Worm (Caenorhabditis elegans) whole organism, late embryonic: ENCODE data around the gene Y57G11B.3.

ENCODE experiments used
- C38D4.7 ChIP-seq: fragments of 200-800 bp; sonication (Bioruptor generic); optimal IDR thresholded peaks from 2 replicates; lab custom pipeline; 2018; ENCODE audit warnings: mild to moderate bottlenecking, missing genetic modification characterization, moderate library complexity, missing compliant biosample characterization
- F13H6.1 ChIP-seq: sonication (generic microtip); optimal IDR thresholded peaks from 2 replicates; lab custom pipeline; 2016; ENCODE audit warnings: missing genetic modification characterization, missing compliant biosample characterization
- K09A11.1 ChIP-seq: sonication (generic microtip); optimal IDR thresholded peaks from 2 replicates; lab custom pipeline; 2017; ENCODE audit warnings: antibody characterized with exemption, mild to moderate bottlenecking, missing genetic modification characterization, missing compliant biosample characterization; ENCODE audit not compliant: insufficient read depth
- ahr-1 ChIP-seq: sonication (generic microtip); optimal IDR thresholded peaks from 2 replicates; lab custom pipeline; 2016; ENCODE audit warnings: missing genetic modification characterization, missing compliant biosample characterization
- ama-1 ChIP-seq: fragments of 150-350 bp; optimal IDR thresholded peaks from 2 replicates; lab custom pipeline; 2014
- ceh-18 ChIP-seq: sonication (generic microtip); optimal IDR thresholded peaks from 2 replicates; lab custom pipeline; 2016; ENCODE audit warnings: missing genetic modification characterization, missing compliant biosample characterization
- ceh-19 ChIP-seq: fragments of 200-800 bp; sonication (Bioruptor generic); optimal IDR thresholded peaks from 2 replicates; lab custom pipeline; 2018; ENCODE audit warnings: mild to moderate bottlenecking, missing genetic modification characterization, missing compliant biosample characterization
- ceh-2 ChIP-seq: sonication (generic microtip); optimal IDR thresholded peaks from 2 replicates; lab custom pipeline; 2016; ENCODE audit warnings: missing genotype, missing genetic modification characterization, missing compliant biosample characterization
- ceh-22 ChIP-seq: sonication (generic microtip); optimal IDR thresholded peaks from 2 replicates; lab custom pipeline; 2017; ENCODE audit warnings: missing biosample characterization, missing genetic modification characterization
- ceh-24 ChIP-seq: sonication (generic microtip); optimal IDR thresholded peaks from 2 replicates; lab custom pipeline; 2016; ENCODE audit warnings: mild to moderate bottlenecking, missing genetic modification characterization, missing compliant biosample characterization
- ceh-31 ChIP-seq: sonication (generic microtip); optimal IDR thresholded peaks from 2 replicates; lab custom pipeline; 2016; ENCODE audit warnings: missing genetic modification characterization, missing compliant biosample characterization
- ceh-34 ChIP-seq: sonication (generic microtip); optimal IDR thresholded peaks from 2 replicates; lab custom pipeline; 2016; ENCODE audit warnings: mild to moderate bottlenecking, missing genetic modification characterization, missing compliant biosample characterization
- ceh-45 ChIP-seq: fragments of 200-800 bp; sonication (Bioruptor generic); IDR thresholded peaks from 2 replicates; pipeline ENCODE4 v1.3.6; 2022; ENCODE audit warnings: missing genetic modification reagents, missing genetic modification characterization, missing compliant biosample characterization
- ceh-9 ChIP-seq: sonication (generic microtip); optimal IDR thresholded peaks from 2 replicates; lab custom pipeline; 2016; ENCODE audit warnings: mild to moderate bottlenecking, missing genetic modification characterization, inconsistent platforms, missing compliant biosample characterization
- che-1 ChIP-seq: sonication (generic microtip); optimal IDR thresholded peaks from 2 replicates; lab custom pipeline; 2016; ENCODE audit warnings: mild to moderate bottlenecking, missing genetic modification characterization, missing compliant biosample characterization
- dmd-4 ChIP-seq: sonication (generic microtip); optimal IDR thresholded peaks from 2 replicates; lab custom pipeline; 2016; ENCODE audit warnings: borderline replicate concordance, missing genetic modification characterization, missing compliant biosample characterization
- dve-1 ChIP-seq: sonication (generic microtip); optimal IDR thresholded peaks from 2 replicates; lab custom pipeline; 2017; ENCODE audit warnings: antibody characterized with exemption, mild to moderate bottlenecking, missing genetic modification characterization, missing compliant biosample characterization
- ets-4 ChIP-seq: sonication (generic microtip); optimal IDR thresholded peaks from 2 replicates; lab custom pipeline; 2016; ENCODE audit warnings: missing genetic modification characterization, missing compliant biosample characterization
- fax-1 ChIP-seq: sonication (generic microtip); optimal IDR thresholded peaks from 2 replicates; lab custom pipeline; 2016; ENCODE audit warnings: missing genotype, missing genetic modification characterization, missing compliant biosample characterization
- fkh-10 ChIP-seq: fragments of 150-350 bp; optimal IDR thresholded peaks from 2 replicates; lab custom pipeline; 2014; ENCODE audit warnings: missing biosample characterization, missing genetic modification reagents, missing genetic modification characterization
- fkh-6 ChIP-seq: sonication (generic microtip); optimal IDR thresholded peaks from 2 replicates; lab custom pipeline; 2016; ENCODE audit warnings: missing genetic modification characterization, missing compliant biosample characterization
- hlh-13 ChIP-seq: fragments of 200-800 bp; sonication (Bioruptor generic); optimal IDR thresholded peaks from 2 replicates; lab custom pipeline; 2018; ENCODE audit warnings: mild to moderate bottlenecking, missing genetic modification characterization, missing compliant biosample characterization
- hlh-30 ChIP-seq: sonication (generic microtip); optimal IDR thresholded peaks from 2 replicates; lab custom pipeline; 2017; ENCODE audit warnings: antibody characterized with exemption, missing genetic modification characterization, missing compliant biosample characterization; ENCODE audit not compliant: insufficient read depth
- lim-6 ChIP-seq: sonication (generic microtip); optimal IDR thresholded peaks from 2 replicates; lab custom pipeline; 2016; ENCODE audit warnings: missing genetic modification characterization, missing compliant biosample characterization
- lin-11 ChIP-seq: fragments of 200-800 bp; sonication (Bioruptor generic); optimal IDR thresholded peaks from 2 replicates; lab custom pipeline; 2018; ENCODE audit warnings: mild to moderate bottlenecking, missing genetic modification characterization, missing compliant biosample characterization
- mec-3 ChIP-seq: sonication (generic microtip); optimal IDR thresholded peaks from 2 replicates; lab custom pipeline; 2016; ENCODE audit warnings: borderline replicate concordance, missing genetic modification characterization, missing compliant biosample characterization
- nhr-11 ChIP-seq: fragments of 150-350 bp; optimal IDR thresholded peaks from 2 replicates; lab custom pipeline; 2014; ENCODE audit warnings: missing biosample characterization, missing genetic modification characterization
- nhr-232 ChIP-seq: sonication (generic microtip); optimal IDR thresholded peaks from 2 replicates; lab custom pipeline; 2016; ENCODE audit warnings: missing genetic modification characterization, missing compliant biosample characterization
- npax-4 ChIP-seq: sonication (generic microtip); optimal IDR thresholded peaks from 2 replicates; lab custom pipeline; 2016; ENCODE audit warnings: missing genetic modification characterization, missing compliant biosample characterization
- pag-3 ChIP-seq: sonication (generic microtip); optimal IDR thresholded peaks from 2 replicates; lab custom pipeline; 2016; ENCODE audit warnings: missing compliant biosample characterization, missing genetic modification characterization, borderline replicate concordance
- pha-2 ChIP-seq: sonication (generic microtip); optimal IDR thresholded peaks from 2 replicates; lab custom pipeline; 2017; ENCODE audit warnings: mild to moderate bottlenecking, missing genetic modification characterization, missing compliant biosample characterization
- pha-4 ChIP-seq: fragments of 150-350 bp; optimal IDR thresholded peaks from 2 replicates; lab custom pipeline; 2018; ENCODE audit warnings: missing biosample characterization, missing genetic modification reagents, missing genetic modification characterization
- pqm-1 ChIP-seq: sonication (generic microtip); optimal IDR thresholded peaks from 2 replicates; lab custom pipeline; 2016; ENCODE audit warnings: missing genetic modification characterization, missing compliant biosample characterization
- ref-2 ChIP-seq: sonication (generic microtip); optimal IDR thresholded peaks from 2 replicates; lab custom pipeline; 2016; ENCODE audit warnings: missing genetic modification characterization, missing compliant biosample characterization
- rnt-1 ChIP-seq: sonication (generic microtip); optimal IDR thresholded peaks from 2 replicates; lab custom pipeline; 2016; ENCODE audit warnings: missing genetic modification characterization, missing compliant biosample characterization
- sdc-2 ChIP-seq: sonication (generic microtip); optimal IDR thresholded peaks from 2 replicates; lab custom pipeline; 2016; ENCODE audit warnings: missing genotype, missing genetic modification characterization, missing compliant biosample characterization
- sox-4 ChIP-seq: sonication (generic microtip); optimal IDR thresholded peaks from 2 replicates; lab custom pipeline; 2017; ENCODE audit warnings: mild to moderate bottlenecking, missing genetic modification characterization, inconsistent platforms, missing compliant biosample characterization
- syd-9 ChIP-seq: sonication (generic microtip); optimal IDR thresholded peaks from 2 replicates; lab custom pipeline; 2016; ENCODE audit warnings: mild to moderate bottlenecking, missing genetic modification characterization, moderate library complexity, missing compliant biosample characterization
- tbx-2 ChIP-seq: sonication (generic microtip); optimal IDR thresholded peaks from 2 replicates; lab custom pipeline; 2016; ENCODE audit warnings: missing genetic modification characterization, missing compliant biosample characterization
- tbx-7 ChIP-seq: sonication (generic microtip); optimal IDR thresholded peaks from 2 replicates; lab custom pipeline; 2016; ENCODE audit warnings: missing genotype, missing genetic modification characterization, missing compliant biosample characterization
- unc-3 ChIP-seq, 2 experiments: fragments of 200-800 bp in 1 of 2; sonication (Bioruptor generic) in 1 of 2; sonication (generic microtip) in 1 of 2; conservative IDR thresholded peaks in 1 of 2; optimal IDR thresholded peaks in 1 of 2; 2 replicates each; pipeline versions ENCODE4 v1.3.6 to Lab custom; 2016 to 2022; ENCODE audit warnings: missing compliant biosample characterization in 2 of 2, missing genetic modification characterization in 2 of 2, missing genetic modification reagents in 1 of 2
- unc-55 ChIP-seq: sonication (generic microtip); optimal IDR thresholded peaks from 2 replicates; lab custom pipeline; 2017; ENCODE audit warnings: missing biosample characterization, missing genetic modification reagents, missing genetic modification characterization
- unc-86 ChIP-seq: sonication (generic microtip); optimal IDR thresholded peaks from 2 replicates; lab custom pipeline; 2016; ENCODE audit warnings: missing genetic modification characterization, missing compliant biosample characterization
- zip-5 ChIP-seq: sonication (generic microtip); optimal IDR thresholded peaks from 2 replicates; lab custom pipeline; 2016; ENCODE audit warnings: missing genetic modification characterization, missing compliant biosample characterization
- ztf-16 ChIP-seq: sonication (generic microtip); optimal IDR thresholded peaks from 2 replicates; lab custom pipeline; 2017; ENCODE audit warnings: missing genetic modification characterization, missing compliant biosample characterization

The Y57G11B.3 gene

DNA sequence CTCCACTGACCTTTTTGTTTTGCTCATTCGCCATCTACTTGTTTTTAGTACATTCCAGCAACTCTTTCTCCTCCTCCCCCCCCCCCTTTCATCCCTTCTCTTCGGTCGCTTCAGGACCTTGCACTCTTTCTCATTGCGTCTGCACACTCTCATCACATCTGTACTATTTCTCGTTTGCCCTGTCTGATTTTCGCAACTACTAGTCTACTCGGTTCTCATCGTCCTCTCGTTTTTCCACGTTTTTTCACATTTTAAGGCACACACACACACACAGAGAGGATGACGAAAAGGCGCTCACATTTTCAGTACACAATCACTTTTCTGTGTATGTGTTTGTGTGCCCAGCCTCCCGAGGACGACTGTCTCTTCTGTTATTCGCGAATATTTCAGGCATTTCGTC is 46.4 kb upstream of the Y57G11B.3 start (continued):
- TF ChIP-seq K09A11.1 (peak; percentile 12), ceh-19 (GFP tag; lab: Kevin White, UChicago) (peak; percentile 52), ceh-31 (peak; percentile 48), ceh-45 (no peak), syd-9 (peak; percentile 3), unc-86 (tag; lab: Kevin White, UChicago) (no peak), npax-4 (tag; lab: Kevin White, UChicago) (no peak), che-1 (no peak), ceh-34 (tag; lab: Kevin White, UChicago) (peak; percentile 26), pqm-1 (tag; lab: Kevin White, UChicago) (no peak), hlh-30 (tag; lab: Kevin White, UChicago) (no peak), fkh-6 (no peak), ceh-9 (tag; lab: Kevin White, UChicago) (no peak), nhr-232 (tag; lab: Kevin White, UChicago) (no peak), ama-1 (lab: Kevin White, UChicago) (no peak), ahr-1 (tag; lab: Kevin White, UChicago) (no peak), fkh-10 (GFP tag; lab: Kevin White, UChicago) (no peak), ceh-2 (no peak), ceh-18 (peak; percentile 28), lin-11 (no peak)

DNA sequence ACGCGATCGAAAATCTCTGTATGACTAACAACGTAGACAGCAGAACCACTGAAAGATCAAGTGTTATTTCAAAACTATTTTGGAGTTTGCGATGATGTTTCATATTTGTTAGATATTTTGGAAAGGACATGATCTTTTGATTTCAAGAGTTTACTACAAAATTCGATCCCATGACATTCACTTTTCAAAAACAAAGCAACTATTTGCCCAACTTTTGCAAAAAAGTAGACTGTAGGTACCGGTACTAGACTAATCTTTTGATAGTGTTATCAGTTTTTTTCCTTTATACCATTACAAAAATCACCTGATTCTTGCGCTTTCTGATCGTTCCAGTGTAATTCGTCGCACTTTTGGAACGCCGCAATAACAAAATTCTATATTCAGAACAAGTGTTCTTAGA is 45.9 kb upstream of the Y57G11B.3 start:
- TF ChIP-seq ets-4 (tag; lab: Kevin White, UChicago) = no peak
- TF ChIP-seq ref-2 (tag; lab: Kevin White, UChicago) = no peak
- TF ChIP-seq ama-1 (lab: Kevin White, UChicago) = no peak
- TF ChIP-seq unc-55 (GFP tag; lab: Kevin White, UChicago) = no peak
- no peak for TF ChIP-seq pha-4
- no peak for TF ChIP-seq mec-3 (tag; lab: Kevin White, UChicago)
- no peak for TF ChIP-seq che-1
- no peak for TF ChIP-seq sdc-2
- TF ChIP-seq pha-2 (tag; lab: Kevin White, UChicago) = no peak
- no peak for TF ChIP-seq rnt-1 (tag; lab: Kevin White, UChicago)
- TF ChIP-seq hlh-13 (GFP tag; lab: Kevin White, UChicago) = no peak
- TF ChIP-seq sox-4 = no peak
- no peak for TF ChIP-seq ztf-16 (tag; lab: Kevin White, UChicago)
- TF ChIP-seq ceh-22 (tag; lab: Kevin White, UChicago) = no peak
- no peak for TF ChIP-seq zip-5 (tag; lab: Kevin White, UChicago)
- no peak for TF ChIP-seq fax-1 (tag; lab: Kevin White, UChicago)
- no peak for TF ChIP-seq K09A11.1
- no peak for TF ChIP-seq nhr-232 (tag; lab: Kevin White, UChicago)
- TF ChIP-seq ceh-18 = no peak

DNA sequence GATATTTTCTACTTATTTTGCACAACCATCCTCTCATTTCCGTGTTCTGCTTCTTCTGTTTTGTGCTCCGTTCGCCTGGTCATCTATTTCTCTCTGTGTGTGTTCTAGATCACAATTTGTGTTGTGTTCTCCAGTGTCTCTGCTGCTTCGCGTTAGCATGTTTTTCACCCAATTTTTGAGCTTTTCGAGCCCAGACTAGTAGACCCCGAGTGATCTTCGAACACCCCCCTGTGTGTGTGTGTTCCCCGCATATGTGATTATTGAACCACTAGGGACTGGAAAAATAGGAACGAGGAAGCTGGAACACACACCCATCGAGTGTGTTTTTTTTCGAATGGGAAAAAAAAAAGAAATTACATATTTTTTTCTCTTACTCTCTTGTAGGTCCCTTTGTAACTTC is 44.4 kb upstream of the Y57G11B.3 start:
- TF ChIP-seq unc-86 (tag; lab: Kevin White, UChicago) = no peak
- TF ChIP-seq dmd-4 (tag; lab: Kevin White, UChicago) = no peak
- no peak for TF ChIP-seq fkh-10 (GFP tag; lab: Kevin White, UChicago)
- no peak for TF ChIP-seq dve-1
- TF ChIP-seq lim-6 (tag; lab: Kevin White, UChicago) = no peak
- no peak for TF ChIP-seq tbx-7 (tag; lab: Kevin White, UChicago)
- no peak for TF ChIP-seq pag-3 (tag; lab: Kevin White, UChicago)
- no peak for TF ChIP-seq ceh-2
- no peak for TF ChIP-seq ceh-24 (tag; lab: Kevin White, UChicago)
- TF ChIP-seq C38D4.7 (GFP tag; lab: Kevin White, UChicago) = no peak
- no peak for TF ChIP-seq tbx-2 (tag; lab: Kevin White, UChicago)
- no peak for TF ChIP-seq unc-3 (GFP tag; conservative IDR thresholded peaks at IDR 0.05; lab: Robert Waterston, UW)
- no peak for TF ChIP-seq unc-3 (tag; optimal IDR thresholded peaks at IDR 0.05; lab: Kevin White, UChicago)
- TF ChIP-seq nhr-11 (tag; lab: Kevin White, UChicago) = no peak
- TF ChIP-seq fax-1 (tag; lab: Kevin White, UChicago) = no peak
- no peak for TF ChIP-seq sox-4
- no peak for TF ChIP-seq F13H6.1 (tag; lab: Kevin White, UChicago)
- no peak for TF ChIP-seq ceh-18
- no peak for TF ChIP-seq ets-4 (tag; lab: Kevin White, UChicago)
- TF ChIP-seq che-1 = no peak
- no peak for TF ChIP-seq ceh-45
